Fruit fly (Drosophila melanogaster): ENCODE measurements around the gene CG14930.

The CG14930 gene

DNA sequence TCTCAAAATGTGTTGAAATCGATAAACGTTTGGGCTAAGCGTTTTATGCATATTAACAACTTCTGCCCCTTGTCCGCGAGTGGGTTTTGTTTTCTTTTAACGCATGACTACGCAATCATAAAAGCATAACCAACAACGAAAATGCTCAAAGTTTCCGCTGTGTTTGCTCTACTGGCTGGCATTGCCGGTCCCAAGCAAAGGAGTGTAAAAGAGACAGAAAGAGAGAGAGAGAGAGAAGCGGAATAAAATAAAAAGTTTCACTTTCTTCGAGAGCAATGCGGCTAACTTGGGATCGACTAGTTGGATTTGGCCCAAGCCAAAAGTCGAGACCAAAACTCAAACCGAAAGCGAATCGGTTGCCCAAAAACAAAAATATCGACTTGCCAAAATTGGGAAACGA, 18.4 kb downstream of the CG14930 start:
- TF ChIP-seq pad (GFP tag; optimal IDR thresholded peaks at IDR 0.05) (no peak), Clk (GFP tag; optimal IDR thresholded peaks at IDR 0.05) (no peak), CG7045 (GFP tag; optimal IDR thresholded peaks at IDR 0.05) (no peak), Crg-1 (GFP tag; optimal IDR thresholded peaks at IDR 0.05) (no peak), tj (GFP tag; optimal IDR thresholded peaks at IDR 0.05) (no peak), Mnt (GFP tag; optimal IDR thresholded peaks at IDR 0.05) (no peak), CG11617 (GFP tag; optimal IDR thresholded peaks at IDR 0.05) (no peak), CG7101 (tag; optimal IDR thresholded peaks at IDR 0.05) (no peak), CG33017 (tag; optimal IDR thresholded peaks at IDR 0.05) (no peak), cic (GFP tag; optimal IDR thresholded peaks at IDR 0.05) (no peak), bab1 (GFP tag; optimal IDR thresholded peaks at IDR 0.05) (no peak)

DNA sequence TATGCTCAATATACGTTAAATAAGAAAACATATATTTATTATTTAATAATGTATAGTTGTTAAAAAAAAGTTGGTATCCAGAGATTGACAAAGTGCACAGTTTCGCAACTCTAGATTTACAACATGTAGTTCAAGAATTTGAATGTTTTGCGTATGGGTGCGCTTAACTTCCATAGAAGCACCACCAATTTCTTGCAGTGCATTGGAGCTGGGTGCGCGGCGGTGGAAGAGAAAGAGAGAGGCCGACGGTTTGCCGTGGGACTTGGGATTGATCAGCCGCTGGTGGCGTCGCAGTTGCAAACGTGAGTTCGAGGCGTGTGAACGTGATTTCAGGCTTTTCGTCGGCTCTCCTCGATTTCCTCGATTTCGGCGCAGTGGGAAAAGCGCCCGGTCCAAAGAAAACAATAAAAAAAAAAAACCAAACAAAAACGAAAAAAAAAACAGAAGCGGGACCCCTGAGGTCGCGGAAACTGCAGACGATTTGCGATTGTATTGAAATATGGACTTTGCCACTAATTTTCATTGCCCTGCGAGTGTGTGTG, 19.6 kb downstream of the CG14930 start, which contains the start of gene spz4:
spz4 (plus strand) TSS at position 289 of the 542 bp plus-strand sequence.
- TF ChIP-seq CG33017 (tag; optimal IDR thresholded peaks at IDR 0.05), result no peak
- no peak for TF ChIP-seq CG14711 (tag; optimal IDR thresholded peaks at IDR 0.05)
- TF ChIP-seq cnc (optimal IDR thresholded peaks at IDR 0.05), result no peak
- no peak for TF ChIP-seq CG12768 (GFP tag; optimal IDR thresholded peaks at IDR 0.05)
- TF ChIP-seq kay (GFP tag; ENCODE audit: borderline replicate concordance), result no peak
- TF ChIP-seq ovo (GFP tag; optimal IDR thresholded peaks at IDR 0.05), result no peak
- no peak for TF ChIP-seq CG7101 (tag; optimal IDR thresholded peaks at IDR 0.05)
- no peak for TF ChIP-seq bab1 (GFP tag; optimal IDR thresholded peaks at IDR 0.05)
- no peak for TF ChIP-seq CG7045 (GFP tag; optimal IDR thresholded peaks at IDR 0.05)
- no peak for TF ChIP-seq Hr96 (GFP tag; optimal IDR thresholded peaks at IDR 0.05)
- TF ChIP-seq CG11617 (GFP tag; optimal IDR thresholded peaks at IDR 0.05), result no peak
- TF ChIP-seq toe (GFP tag; optimal IDR thresholded peaks at IDR 0.05), result no peak
- TF ChIP-seq CG5204 (GFP tag; optimal IDR thresholded peaks at IDR 0.05), result no peak
- TF ChIP-seq CG1620 (GFP tag; optimal IDR thresholded peaks at IDR 0.05), result no peak
- no peak for TF ChIP-seq pad (GFP tag; optimal IDR thresholded peaks at IDR 0.05)

DNA sequence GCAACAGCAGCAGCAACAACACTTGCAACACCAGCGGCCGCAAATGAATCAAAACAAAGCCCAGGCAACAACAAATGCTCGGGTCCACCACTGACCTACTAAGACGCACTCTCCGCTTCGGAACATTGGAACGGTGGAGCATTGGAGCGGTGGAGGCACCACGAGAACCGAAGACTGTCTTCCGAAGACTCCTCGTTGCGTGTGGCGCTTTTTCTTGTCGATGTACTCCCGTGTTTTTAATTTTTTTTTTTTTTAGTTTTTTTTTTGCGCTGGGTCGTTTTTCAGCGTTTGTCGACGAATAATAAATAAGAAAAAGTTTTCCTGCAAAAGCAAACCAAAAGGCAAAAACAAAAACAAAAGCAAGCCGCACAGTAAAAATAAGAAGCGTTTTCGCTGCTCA, 20.4 kb downstream of the CG14930 start:
- TF ChIP-seq cnc (optimal IDR thresholded peaks at IDR 0.05), result no peak
- TF ChIP-seq CG11617 (GFP tag; optimal IDR thresholded peaks at IDR 0.05), result no peak
- TF ChIP-seq Hr96 (GFP tag; optimal IDR thresholded peaks at IDR 0.05), result no peak
- no peak for TF ChIP-seq CG33017 (tag; optimal IDR thresholded peaks at IDR 0.05)
- no peak for TF ChIP-seq CG7045 (GFP tag; optimal IDR thresholded peaks at IDR 0.05)
- no peak for TF ChIP-seq CG1620 (GFP tag; optimal IDR thresholded peaks at IDR 0.05)
- TF ChIP-seq ovo (GFP tag; optimal IDR thresholded peaks at IDR 0.05), result no peak
- TF ChIP-seq Crg-1 (GFP tag; optimal IDR thresholded peaks at IDR 0.05), result no peak
- no peak for TF ChIP-seq CG14711 (tag; optimal IDR thresholded peaks at IDR 0.05)
- TF ChIP-seq tj (GFP tag; optimal IDR thresholded peaks at IDR 0.05), result no peak
- no peak for TF ChIP-seq cic (GFP tag; optimal IDR thresholded peaks at IDR 0.05)
- TF ChIP-seq pad (GFP tag; optimal IDR thresholded peaks at IDR 0.05), result no peak
- no peak for TF ChIP-seq CG7101 (tag; optimal IDR thresholded peaks at IDR 0.05)
- no peak for TF ChIP-seq bab1 (GFP tag; optimal IDR thresholded peaks at IDR 0.05)
- TF ChIP-seq Clk (GFP tag; optimal IDR thresholded peaks at IDR 0.05), result no peak
- TF ChIP-seq Mnt (GFP tag; optimal IDR thresholded peaks at IDR 0.05), result no peak

DNA sequence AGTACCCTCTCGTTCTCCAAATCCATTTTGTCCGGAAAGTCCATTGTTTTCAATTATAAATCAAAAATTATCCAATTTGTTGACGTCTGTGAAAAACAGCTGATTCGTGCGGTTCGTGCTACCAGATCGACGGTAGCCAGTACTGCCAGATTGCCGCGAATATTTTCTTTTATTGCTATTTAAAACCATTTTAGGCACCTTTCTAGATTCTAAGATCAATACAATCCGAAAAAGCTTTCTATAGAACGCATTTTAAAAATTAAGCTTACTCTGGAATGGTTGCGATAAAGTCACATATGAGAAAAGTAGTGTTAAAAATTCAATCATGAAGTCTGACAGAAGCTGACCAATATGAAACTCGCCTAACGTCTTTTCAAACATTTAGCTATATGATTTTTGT, 22.2 kb downstream of the CG14930 start, which contains the start of gene Cog8:
Cog8 (minus strand) TSS at position 110 of the 400 bp plus-strand sequence.
- no peak for TF ChIP-seq Hr96 (GFP tag; optimal IDR thresholded peaks at IDR 0.05)
- TF ChIP-seq Crg-1 (GFP tag; optimal IDR thresholded peaks at IDR 0.05), result peak; percentile 63
- TF ChIP-seq Clk (GFP tag; optimal IDR thresholded peaks at IDR 0.05), result no peak
- peak; percentile 22 for TF ChIP-seq CG7101 (tag; optimal IDR thresholded peaks at IDR 0.05)
- TF ChIP-seq kay (GFP tag; ENCODE audit: borderline replicate concordance), result no peak
- TF ChIP-seq CG1620 (GFP tag; optimal IDR thresholded peaks at IDR 0.05), result peak; percentile 39
- TF ChIP-seq tj (GFP tag; optimal IDR thresholded peaks at IDR 0.05), result no peak
- TF ChIP-seq Mnt (GFP tag; optimal IDR thresholded peaks at IDR 0.05), result peak; percentile 4
- TF ChIP-seq CG5204 (GFP tag; optimal IDR thresholded peaks at IDR 0.05), result peak; percentile 34
- TF ChIP-seq cic (GFP tag; optimal IDR thresholded peaks at IDR 0.05), result no peak
- no peak for TF ChIP-seq CG12768 (GFP tag; optimal IDR thresholded peaks at IDR 0.05)
- TF ChIP-seq toe (GFP tag; optimal IDR thresholded peaks at IDR 0.05), result peak; percentile 27
- TF ChIP-seq cnc (optimal IDR thresholded peaks at IDR 0.05), result no peak
- no peak for TF ChIP-seq CG33017 (tag; optimal IDR thresholded peaks at IDR 0.05)
- peak; percentile 27 for TF ChIP-seq bab1 (GFP tag; optimal IDR thresholded peaks at IDR 0.05)
- peak; percentile 22 for TF ChIP-seq CG14711 (tag; optimal IDR thresholded peaks at IDR 0.05)

DNA sequence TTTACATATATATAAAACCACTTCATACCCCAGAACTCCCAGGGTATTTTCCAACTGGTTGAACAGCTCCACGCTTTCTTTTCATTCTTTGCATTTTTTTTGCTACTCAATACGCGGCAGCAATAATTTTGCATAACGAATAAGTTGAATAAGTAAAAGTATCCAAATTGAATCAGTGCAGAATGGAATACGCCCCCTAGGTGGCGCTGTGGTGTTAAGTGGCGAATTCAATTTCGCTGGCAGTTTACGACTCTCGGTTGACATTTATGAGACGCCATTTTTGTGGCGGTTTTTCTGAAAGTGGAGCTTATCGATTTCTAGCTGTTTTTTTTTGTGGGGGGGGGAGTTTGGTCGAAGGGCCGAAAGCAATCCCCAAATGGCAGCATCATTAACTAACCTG, 27.2 kb downstream of the CG14930 start:
- TF ChIP-seq Crg-1 (GFP tag; optimal IDR thresholded peaks at IDR 0.05), result no peak
- TF ChIP-seq CG7101 (tag; optimal IDR thresholded peaks at IDR 0.05), result no peak
- no peak for TF ChIP-seq Hr96 (GFP tag; optimal IDR thresholded peaks at IDR 0.05)

DNA sequence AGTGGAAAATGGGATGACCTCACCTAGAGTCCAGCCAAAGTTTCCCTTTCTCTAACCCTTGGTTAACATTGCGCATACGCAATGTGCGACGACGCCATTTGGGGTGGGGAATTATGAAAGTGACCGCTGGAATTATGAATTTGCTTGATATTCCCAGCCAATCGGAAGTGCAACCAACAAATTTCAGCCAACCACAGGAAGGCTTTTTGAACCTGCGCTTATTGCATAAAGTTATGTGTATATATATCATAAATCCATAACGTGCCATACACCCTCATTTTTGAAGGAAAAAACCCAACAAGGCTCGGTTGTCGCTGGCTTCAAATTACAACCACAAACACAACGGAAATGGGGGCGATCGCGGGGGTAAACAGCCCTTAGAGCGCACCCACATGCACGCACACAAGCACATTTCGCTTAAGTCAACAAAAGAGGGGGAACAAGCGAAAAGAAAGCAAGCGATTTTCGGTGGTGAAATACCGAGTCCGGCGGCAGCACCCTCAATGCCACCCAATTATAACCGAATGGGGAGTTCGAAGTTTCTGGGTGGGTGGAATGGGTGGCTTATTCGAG, 32.5 kb downstream of the CG14930 start:
- TF ChIP-seq ovo (GFP tag; optimal IDR thresholded peaks at IDR 0.05) (no peak), CG14711 (tag; optimal IDR thresholded peaks at IDR 0.05) (no peak), tj (GFP tag; optimal IDR thresholded peaks at IDR 0.05) (no peak), Mnt (GFP tag; optimal IDR thresholded peaks at IDR 0.05) (no peak), CG5204 (GFP tag; optimal IDR thresholded peaks at IDR 0.05) (no peak)

DNA sequence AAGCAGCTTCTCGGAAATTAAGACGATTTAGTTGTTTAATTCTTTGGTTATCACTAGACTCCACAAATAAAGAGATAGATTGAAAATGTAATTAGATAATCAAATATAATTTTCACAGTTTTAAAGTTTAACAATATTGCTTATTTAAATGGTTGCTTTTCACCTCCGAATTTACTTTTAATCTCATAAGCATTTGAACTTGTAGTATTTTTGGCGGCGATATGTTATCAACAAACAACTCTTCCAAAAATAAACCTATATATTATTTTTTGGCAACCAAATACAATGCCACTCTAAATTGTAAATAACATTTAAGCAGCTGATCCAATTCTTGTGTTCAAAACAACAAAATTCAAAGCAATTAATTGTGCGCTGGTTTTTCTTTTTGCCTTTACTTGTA, 36.7 kb downstream of the CG14930 start, which contains the start of the genes CG43355 and sala:
CG43355 (plus strand) TSS at position 301 of the 400 bp plus-strand sequence.
sala (plus strand) TSS at position 301 of the 400 bp plus-strand sequence.
- TF ChIP-seq kay (GFP tag; ENCODE audit: borderline replicate concordance), result peak; percentile 61
- no peak for TF ChIP-seq Hr96 (GFP tag; optimal IDR thresholded peaks at IDR 0.05)
- TF ChIP-seq cnc (optimal IDR thresholded peaks at IDR 0.05), result no peak
- TF ChIP-seq CG14711 (tag; optimal IDR thresholded peaks at IDR 0.05), result no peak
- no peak for TF ChIP-seq CG12768 (GFP tag; optimal IDR thresholded peaks at IDR 0.05)
- no peak for TF ChIP-seq tj (GFP tag; optimal IDR thresholded peaks at IDR 0.05)
- no peak for TF ChIP-seq CG1620 (GFP tag; optimal IDR thresholded peaks at IDR 0.05)
- TF ChIP-seq Clk (GFP tag; optimal IDR thresholded peaks at IDR 0.05), result no peak
